Worm (Caenorhabditis elegans) whole organism, mixed stage, embryonic: ENCODE measurements around the gene pmk-2.

Experiments
- M03D4.4 ChIP-seq: sonication (generic microtip); optimal IDR thresholded peaks from 2 replicates; lab custom pipeline; 2017; ENCODE audit warnings: mild to moderate bottlenecking, missing genetic modification characterization, missing compliant biosample characterization
- bed-3 ChIP-seq: fragments of 200-800 bp; sonication (Bioruptor generic); optimal IDR thresholded peaks from 3 replicates; lab custom pipeline; 2018; ENCODE audit warnings: mild to moderate bottlenecking, missing genetic modification characterization, moderate library complexity, missing compliant biosample characterization
- blmp-1 ChIP-seq: fragments of 150-350 bp; optimal IDR thresholded peaks from 2 replicates; lab custom pipeline; 2014; ENCODE audit warnings: missing biosample characterization, missing genetic modification characterization
- ceh-39 ChIP-seq: fragments of 150-350 bp; optimal IDR thresholded peaks from 2 replicates; lab custom pipeline; 2014; ENCODE audit warnings: missing biosample characterization, missing genetic modification characterization
- ceh-43 ChIP-seq: fragments of 200-800 bp; sonication (Bioruptor generic); optimal IDR thresholded peaks from 2 replicates; lab custom pipeline; 2018; ENCODE audit warnings: mild to moderate bottlenecking, missing genetic modification characterization, moderate library complexity, missing compliant biosample characterization
- ces-1 ChIP-seq: fragments of 150-350 bp; optimal IDR thresholded peaks from 2 replicates; lab custom pipeline; 2014; ENCODE audit warnings: missing biosample characterization, missing genetic modification reagents, missing genetic modification characterization
- cnd-1 ChIP-seq: fragments of 200-800 bp; sonication (Bioruptor generic); optimal IDR thresholded peaks from 2 replicates; lab custom pipeline; 2018; ENCODE audit warnings: mild to moderate bottlenecking, missing genetic modification characterization, missing compliant biosample characterization
- drap-1 ChIP-seq: fragments of 200-800 bp; sonication (Bioruptor generic); optimal IDR thresholded peaks from 3 replicates; lab custom pipeline; 2018; ENCODE audit warnings: mild to moderate bottlenecking, missing genetic modification characterization, missing compliant biosample characterization
- elt-1 ChIP-seq: sonication (generic microtip); optimal IDR thresholded peaks from 2 replicates; lab custom pipeline; 2017; ENCODE audit warnings: missing genetic modification characterization, mild to moderate bottlenecking, missing compliant biosample characterization, antibody characterized with exemption, moderate library complexity, borderline replicate concordance; ENCODE audit not compliant: insufficient read depth
- elt-3 ChIP-seq: fragments of 150-350 bp; optimal IDR thresholded peaks from 2 replicates; lab custom pipeline; 2014; ENCODE audit warnings: missing biosample characterization, missing genetic modification characterization
- flh-1 ChIP-seq: fragments of 200-800 bp; sonication (Bioruptor generic); optimal IDR thresholded peaks from 2 replicates; lab custom pipeline; 2018; ENCODE audit warnings: mild to moderate bottlenecking, missing genetic modification characterization, moderate library complexity, missing compliant biosample characterization
- ham-2 ChIP-seq: fragments of 200-800 bp; sonication (Bioruptor generic); optimal IDR thresholded peaks from 2 replicates; lab custom pipeline; 2018; ENCODE audit warnings: mild to moderate bottlenecking, missing genetic modification characterization, missing compliant biosample characterization
- hlh-1 ChIP-seq: fragments of 150-350 bp; optimal IDR thresholded peaks from 2 replicates; lab custom pipeline; 2014; ENCODE audit warnings: missing biosample characterization, missing genetic modification reagents, missing genetic modification characterization
- lin-13 ChIP-seq: fragments of 150-350 bp; optimal IDR thresholded peaks from 2 replicates; lab custom pipeline; 2014; ENCODE audit warnings: missing biosample characterization, missing genetic modification characterization
- lin-32 ChIP-seq: fragments of 200-800 bp; sonication (Bioruptor generic); optimal IDR thresholded peaks from 2 replicates; lab custom pipeline; 2018; ENCODE audit warnings: mild to moderate bottlenecking, missing genetic modification characterization, missing compliant biosample characterization
- lsy-2 ChIP-seq: fragments of 150-350 bp; optimal IDR thresholded peaks from 2 replicates; lab custom pipeline; 2014; ENCODE audit warnings: missing biosample characterization, missing genetic modification characterization
- mab-5 ChIP-seq: fragments of 150-350 bp; optimal IDR thresholded peaks from 2 replicates; lab custom pipeline; 2014; ENCODE audit warnings: missing biosample characterization, missing genetic modification characterization
- mep-1 ChIP-seq: fragments of 150-350 bp; optimal IDR thresholded peaks from 2 replicates; lab custom pipeline; 2017; ENCODE audit warnings: missing biosample characterization, missing genetic modification reagents, missing genetic modification characterization, inconsistent platforms
- mls-2 ChIP-seq: sonication (generic microtip); optimal IDR thresholded peaks from 2 replicates; lab custom pipeline; 2016; ENCODE audit warnings: mild to moderate bottlenecking, missing genetic modification characterization, moderate library complexity, missing compliant biosample characterization
- nhr-2 ChIP-seq: fragments of 150-350 bp; optimal IDR thresholded peaks from 2 replicates; lab custom pipeline; 2014; ENCODE audit warnings: missing biosample characterization, missing genetic modification characterization
- nhr-237 ChIP-seq: fragments of 150-350 bp; optimal IDR thresholded peaks from 2 replicates; lab custom pipeline; 2014; ENCODE audit warnings: missing biosample characterization, missing genetic modification characterization
- nhr-76 ChIP-seq: sonication (generic microtip); optimal IDR thresholded peaks from 2 replicates; lab custom pipeline; 2017; ENCODE audit warnings: missing biosample characterization, missing genetic modification characterization
- pha-4 ChIP-seq: fragments of 150-350 bp; optimal IDR thresholded peaks from 2 replicates; lab custom pipeline; 2018; ENCODE audit warnings: missing biosample characterization, missing genetic modification reagents, missing genetic modification characterization
- snpc-4 ChIP-seq: fragments of 150-350 bp; optimal IDR thresholded peaks from 2 replicates; lab custom pipeline; 2014; ENCODE audit warnings: missing biosample characterization, missing genetic modification characterization
- sptf-1 ChIP-seq: sonication (generic microtip); optimal IDR thresholded peaks from 2 replicates; lab custom pipeline; 2017; ENCODE audit warnings: mild to moderate bottlenecking, missing genetic modification characterization, moderate library complexity, missing compliant biosample characterization
- tbx-8 ChIP-seq: fragments of 200-800 bp; sonication (Bioruptor generic); optimal IDR thresholded peaks from 2 replicates; lab custom pipeline; 2018; ENCODE audit warnings: mild to moderate bottlenecking, missing genetic modification characterization, moderate library complexity, missing compliant biosample characterization
- unc-120 ChIP-seq: sonication (generic microtip); optimal IDR thresholded peaks from 2 replicates; lab custom pipeline; 2017; ENCODE audit warnings: missing genetic modification characterization, missing compliant biosample characterization; ENCODE audit not compliant: poor library complexity, severe bottlenecking
- unc-39 ChIP-seq: fragments of 150-350 bp; optimal IDR thresholded peaks from 2 replicates; lab custom pipeline; 2014; ENCODE audit warnings: missing biosample characterization, missing genetic modification characterization
- unc-62 ChIP-seq: fragments of 150-350 bp; optimal IDR thresholded peaks from 2 replicates; lab custom pipeline; 2014; ENCODE audit warnings: missing biosample characterization, missing genetic modification reagents, missing genetic modification characterization
- zip-8 ChIP-seq: fragments of 150-350 bp; optimal IDR thresholded peaks from 2 replicates; lab custom pipeline; 2014; ENCODE audit warnings: missing biosample characterization, missing genetic modification characterization
- ztf-11 ChIP-seq: fragments of 150-350 bp; optimal IDR thresholded peaks from 2 replicates; lab custom pipeline; 2014; ENCODE audit warnings: missing biosample characterization, missing genetic modification characterization

The pmk-2 gene

ce11 chrIV:8157161-8157560, 13.9 kb downstream of the pmk-2 start, which contains the start of gene B0218.5:
Gene B0218.5 (minus strand): TSS chrIV:8157261.
- TF ChIP-seq flh-1 (GFP tag; lab: Kevin White, UChicago) = no peak
- TF ChIP-seq mab-5 = no peak
- TF ChIP-seq ceh-39 = no peak
- TF ChIP-seq drap-1 (GFP tag; lab: Kevin White, UChicago) = no peak
- TF ChIP-seq mep-1 (tag; lab: Kevin White, UChicago) = no peak
- TF ChIP-seq unc-39 (tag; lab: Kevin White, UChicago) = no peak
- TF ChIP-seq ham-2 (GFP tag; lab: Kevin White, UChicago) = no peak
- no peak for TF ChIP-seq nhr-76 (tag; lab: Kevin White, UChicago)
- TF ChIP-seq elt-1 (tag; lab: Kevin White, UChicago) = no peak
- no peak for TF ChIP-seq blmp-1
- no peak for TF ChIP-seq sptf-1
- no peak for TF ChIP-seq ceh-43 (GFP tag; lab: Kevin White, UChicago)
- no peak for TF ChIP-seq pha-4 (tag; lab: Kevin White, UChicago)
- TF ChIP-seq hlh-1 = no peak

- no peak for TF ChIP-seq unc-120 (tag; lab: Kevin White, UChicago)
- no peak for TF ChIP-seq sptf-1
- no peak for TF ChIP-seq tbx-8 (GFP tag; lab: Kevin White, UChicago)
- TF ChIP-seq cnd-1 = no peak
- no peak for TF ChIP-seq snpc-4 (tag; lab: Kevin White, UChicago)
- no peak for TF ChIP-seq ceh-39
- TF ChIP-seq bed-3 (GFP tag; lab: Kevin White, UChicago) = no peak
- no peak for TF ChIP-seq ham-2 (GFP tag; lab: Kevin White, UChicago)
- no peak for TF ChIP-seq ceh-43 (GFP tag; lab: Kevin White, UChicago)
- no peak for TF ChIP-seq hlh-1
- TF ChIP-seq mep-1 (tag; lab: Kevin White, UChicago) = no peak
- no peak for TF ChIP-seq unc-39 (tag; lab: Kevin White, UChicago)
Observed at ce11 chrIV:8159087-8159486, 15.8 kb downstream of the pmk-2 start, which contains the start of gene faah-1. Gene faah-1 (plus strand): TSS chrIV:8159387.

- no peak for TF ChIP-seq mls-2 (tag; lab: Kevin White, UChicago)
- no peak for TF ChIP-seq nhr-2 (tag; lab: Kevin White, UChicago)
Observed at ce11 chrIV:8159995-8160394, 16.7 kb downstream of the pmk-2 start.

- TF ChIP-seq cnd-1 = no peak
- no peak for TF ChIP-seq sptf-1
- no peak for TF ChIP-seq M03D4.4
- TF ChIP-seq mep-1 (tag; lab: Kevin White, UChicago) = no peak
- TF ChIP-seq nhr-237 (tag; lab: Kevin White, UChicago) = no peak
- no peak for TF ChIP-seq pha-4 (tag; lab: Kevin White, UChicago)
- TF ChIP-seq elt-3 = no peak
- no peak for TF ChIP-seq bed-3 (GFP tag; lab: Kevin White, UChicago)
- TF ChIP-seq tbx-8 (GFP tag; lab: Kevin White, UChicago) = no peak
- no peak for TF ChIP-seq unc-62 (GFP tag; lab: Kevin White, UChicago)
- TF ChIP-seq ceh-39 = no peak
- no peak for TF ChIP-seq ces-1
- no peak for TF ChIP-seq zip-8
- no peak for TF ChIP-seq ztf-11 (tag; lab: Kevin White, UChicago)
- no peak for TF ChIP-seq nhr-76 (tag; lab: Kevin White, UChicago)
- TF ChIP-seq lin-32 (GFP tag; lab: Kevin White, UChicago) = no peak
- TF ChIP-seq lin-13 (tag; lab: Kevin White, UChicago) = no peak
- no peak for TF ChIP-seq blmp-1
- no peak for TF ChIP-seq ham-2 (GFP tag; lab: Kevin White, UChicago)
Observed at ce11 chrIV:8161774-8162173, 18.5 kb downstream of the pmk-2 start.

ce11 chrIV:8163687-8164086, 20.4 kb downstream of the pmk-2 start, which contains the start of gene clec-51:
Gene clec-51 (minus strand): TSS chrIV:8163800.
- TF ChIP-seq unc-62 (GFP tag; lab: Kevin White, UChicago) (no peak), lsy-2 (tag; lab: Kevin White, UChicago) (no peak), flh-1 (GFP tag; lab: Kevin White, UChicago) (no peak)
